Fruit fly (Drosophila melanogaster): ENCODE data around the gene CG43102.

Gene CG43102

DNA sequence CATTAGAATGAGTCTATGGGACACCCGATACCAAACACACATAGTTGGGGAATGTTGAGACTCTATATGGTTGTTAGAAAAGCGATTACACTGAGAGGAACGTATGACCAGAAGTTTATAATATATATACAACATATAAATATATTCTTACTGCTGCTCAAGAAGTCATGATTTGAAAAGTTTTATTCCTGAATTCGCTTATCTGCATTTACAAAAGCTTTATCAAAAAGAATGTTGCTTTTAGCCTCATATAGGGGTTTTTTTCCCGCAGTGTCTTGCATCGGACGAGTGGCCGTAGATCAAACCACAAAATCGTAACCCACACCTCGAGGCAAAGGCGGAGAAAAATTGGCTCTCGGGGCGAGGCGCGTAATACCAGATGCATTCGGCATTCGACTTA is 6.5 kb downstream of the CG43102 start (continued):
- no peak for TF ChIP-seq CG1647 (GFP tag; optimal IDR thresholded peaks at IDR 0.05)
- no peak for TF ChIP-seq Dad (GFP tag; optimal IDR thresholded peaks at IDR 0.05)
- no peak for TF ChIP-seq B-H2 (GFP tag; optimal IDR thresholded peaks at IDR 0.05)
- no peak for TF ChIP-seq CG11723 (GFP tag; optimal IDR thresholded peaks at IDR 0.05)
- peak; percentile 61; the same call in 1 of the 3 replicates for TF ChIP-seq ci (GFP tag; IDR thresholded peaks at IDR 0.05)
- no peak for TF ChIP-seq al (GFP tag; IDR thresholded peaks at IDR 0.05)
- no peak for TF ChIP-seq dmrt11E (tag; optimal IDR thresholded peaks at IDR 0.05)
- TF ChIP-seq CG12236 (GFP tag; optimal IDR thresholded peaks at IDR 0.05), result no peak
- TF ChIP-seq CG12769 (tag; optimal IDR thresholded peaks at IDR 0.05), result no peak
- TF ChIP-seq CG15514 (GFP tag; optimal IDR thresholded peaks at IDR 0.05), result no peak
- no peak for TF ChIP-seq fd64A (GFP tag; optimal IDR thresholded peaks at IDR 0.05)
- no peak for TF ChIP-seq cg (GFP tag; optimal IDR thresholded peaks at IDR 0.05)
- no peak for TF ChIP-seq CG34422 (GFP tag; IDR thresholded peaks at IDR 0.05)
- TF ChIP-seq sim (GFP tag; IDR thresholded peaks at IDR 0.05), result no peak
- no peak for TF ChIP-seq CG8089 (GFP tag; optimal IDR thresholded peaks at IDR 0.05)
- peak; percentile 2 for TF ChIP-seq CG8388 (GFP tag; optimal IDR thresholded peaks at IDR 0.05)
- TF ChIP-seq Mad (GFP tag; optimal IDR thresholded peaks at IDR 0.05), result no peak
- no peak for TF ChIP-seq chinmo (GFP tag; IDR thresholded peaks at IDR 0.05; ENCODE audit: partially characterized antibody)
- no peak for TF ChIP-seq peb (GFP tag; IDR thresholded peaks at IDR 0.05)
- TF ChIP-seq CG5953 (GFP tag; IDR thresholded peaks at IDR 0.05), result no peak
- TF ChIP-seq HLHmδ (GFP tag; optimal IDR thresholded peaks at IDR 0.05), result no peak
- TF ChIP-seq fd96Cb (tag; optimal IDR thresholded peaks at IDR 0.05), result peak; percentile 11
- TF ChIP-seq CG6813 (GFP tag; optimal IDR thresholded peaks at IDR 0.05), result no peak
- peak; percentile 12 for TF ChIP-seq CG2678 (tag; optimal IDR thresholded peaks at IDR 0.05)
- no peak for TF ChIP-seq sc (optimal IDR thresholded peaks at IDR 0.05)
- peak; percentile 9 for TF ChIP-seq sc (GFP tag; optimal IDR thresholded peaks at IDR 0.05)
- TF ChIP-seq CG11504 (tag; optimal IDR thresholded peaks at IDR 0.05), result peak; percentile 38
- TF ChIP-seq HLH3B (GFP tag; IDR thresholded peaks at IDR 0.05), result no peak
- no peak for TF ChIP-seq twi (tag; optimal IDR thresholded peaks at IDR 0.05)
- peak; percentile 10 for TF ChIP-seq CG14710 (tag; optimal IDR thresholded peaks at IDR 0.05)
- TF ChIP-seq wdn (GFP tag; IDR thresholded peaks at IDR 0.05), result no peak
- TF ChIP-seq CG1832 (GFP tag; optimal IDR thresholded peaks at IDR 0.05), result no peak
- no peak for TF ChIP-seq crc (GFP tag; optimal IDR thresholded peaks at IDR 0.05)
- peak; percentile 17 for TF ChIP-seq Sox102F (GFP tag; optimal IDR thresholded peaks at IDR 0.05)
- no peak for TF ChIP-seq prd (optimal IDR thresholded peaks at IDR 0.05)
- no peak for TF ChIP-seq prd (GFP tag; IDR thresholded peaks at IDR 0.05)
- no peak for TF ChIP-seq Xrp1 (GFP tag; IDR thresholded peaks at IDR 0.05)
- TF ChIP-seq CG4730 (GFP tag; IDR thresholded peaks at IDR 0.05), result no peak
- no peak for TF ChIP-seq ac (GFP tag; optimal IDR thresholded peaks at IDR 0.05)
- no peak for TF ChIP-seq pum (GFP tag; optimal IDR thresholded peaks at IDR 0.05)
- TF ChIP-seq pfk (GFP tag; optimal IDR thresholded peaks at IDR 0.05), result no peak
- no peak for TF ChIP-seq CG10543 (GFP tag; optimal IDR thresholded peaks at IDR 0.05)
- TF ChIP-seq CG13296 (GFP tag; optimal IDR thresholded peaks at IDR 0.05), result no peak
- no peak for TF ChIP-seq ab (GFP tag; optimal IDR thresholded peaks at IDR 0.05)
- no peak for TF ChIP-seq MESR4 (GFP tag; optimal IDR thresholded peaks at IDR 0.05)
- TF ChIP-seq Doc3 (GFP tag; IDR thresholded peaks at IDR 0.05; ENCODE audit: partially characterized antibody), result no peak
- no peak for TF ChIP-seq danr (GFP tag; IDR thresholded peaks at IDR 0.05)
- TF ChIP-seq CG17361 (GFP tag; IDR thresholded peaks at IDR 0.05), result peak; percentile 12; the same call in 1 of the 3 replicates
- no peak for TF ChIP-seq CG4617 (GFP tag; optimal IDR thresholded peaks at IDR 0.05; ENCODE audit: borderline replicate concordance)
- no peak for TF ChIP-seq row (GFP tag; IDR thresholded peaks at IDR 0.05)
- TF ChIP-seq Nf-YA (GFP tag; IDR thresholded peaks at IDR 0.05), result no peak
- no peak for TF ChIP-seq CG18476 (GFP tag; optimal IDR thresholded peaks at IDR 0.05)

Data from whole organism, embryonic.